Worm (Caenorhabditis elegans) whole organism, L2 larva: ENCODE data around the gene ZK1073.1.

ENCODE experiments used
- lin-39 ChIP-seq: fragments of 150-350 bp; optimal IDR thresholded peaks from 2 replicates; lab custom pipeline; 2014; ENCODE audit warnings: missing biosample characterization, missing genetic modification reagents, missing genetic modification characterization
- lsy-2 ChIP-seq, 2 experiments: fragments of 150-350 bp in 1 of 2; sonication (generic microtip) in 1 of 2; optimal IDR thresholded peaks; 2 replicates each; lab custom pipeline; 2014 to 2017; ENCODE audit warnings: missing biosample characterization in 2 of 2, missing genetic modification characterization in 2 of 2

- TF ChIP-seq lsy-2 (tag; optimal IDR thresholded peaks at IDR 0.05; lab: Kevin White, UChicago): no peak
- TF ChIP-seq lin-39 (tag; lab: Kevin White, UChicago): no peak
Observed at ce11 chrX:16159359-16159758, 30.7 kb upstream of the ZK1073.1 start.
